Fruit fly (Drosophila melanogaster): Measurements from ENCODE around the gene CG34375.
A peak's percentile ranks its signal among the peaks of the same experiment; 100 is the strongest.

Gene CG34375

dm6 chr3R:23046529-23046943, 36.2 kb upstream of the CG34375 start (continued):
- TF ChIP-seq klu (GFP tag; IDR thresholded peaks at IDR 0.05), result no peak
- TF ChIP-seq Ada2b (GFP tag; IDR thresholded peaks at IDR 0.05), result peak; percentile 55; the same call in 1 of the 2 replicates
- no peak for TF ChIP-seq CG8089 (GFP tag; optimal IDR thresholded peaks at IDR 0.05)
- TF ChIP-seq CG12071 (GFP tag; optimal IDR thresholded peaks at IDR 0.05), result peak; percentile 6
- TF ChIP-seq Lhr (GFP tag; optimal IDR thresholded peaks at IDR 0.05), result no peak
- 0 out of 3 replicates have a peak, but pooled peaks have one; percentile 32 for TF ChIP-seq CG17361 (GFP tag; IDR thresholded peaks at IDR 0.05)
- 0 out of 2 replicates have a peak, but pooled peaks have one; percentile 32 for TF ChIP-seq NFAT (GFP tag; IDR thresholded peaks at IDR 0.05)
- no peak for TF ChIP-seq pita (GFP tag; optimal IDR thresholded peaks at IDR 0.05)
- 0 out of 2 replicates have a peak, but pooled peaks have one; percentile 20 for TF ChIP-seq CG16779 (GFP tag; IDR thresholded peaks at IDR 0.05)
- peak; percentile 31; the same call in 1 of the 2 replicates for TF ChIP-seq Xrp1 (GFP tag; IDR thresholded peaks at IDR 0.05)
- TF ChIP-seq ATbp (GFP tag; optimal IDR thresholded peaks at IDR 0.05), result no peak
- TF ChIP-seq az2 (GFP tag; optimal IDR thresholded peaks at IDR 0.05), result no peak
- TF ChIP-seq Eip74EF (GFP tag; optimal IDR thresholded peaks at IDR 0.05), result no peak
- peak; percentile 74 for TF ChIP-seq corto (GFP tag; optimal IDR thresholded peaks at IDR 0.05)
- peak; percentile 20 for TF ChIP-seq Dek (tag; optimal IDR thresholded peaks at IDR 0.05)
- no peak for TF ChIP-seq fu2 (GFP tag; optimal IDR thresholded peaks at IDR 0.05)
- peak; percentile 26 for TF ChIP-seq vfl (GFP tag; optimal IDR thresholded peaks at IDR 0.05)
- TF ChIP-seq Doc2 (GFP tag; IDR thresholded peaks at IDR 0.05), result no peak
- TF ChIP-seq NfI (GFP tag; optimal IDR thresholded peaks at IDR 0.05), result peak; percentile 50
- no peak for TF ChIP-seq HmgD (GFP tag; optimal IDR thresholded peaks at IDR 0.05)
- TF ChIP-seq Oaz (GFP tag; IDR thresholded peaks at IDR 0.05), result no peak
- TF ChIP-seq sqz (GFP tag; optimal IDR thresholded peaks at IDR 0.05), result no peak
- TF ChIP-seq Awh (GFP tag; IDR thresholded peaks at IDR 0.05), result peak; percentile 56; the same call in 1 of the 2 replicates
- TF ChIP-seq ranshi (GFP tag; IDR thresholded peaks at IDR 0.05), result 0 out of 2 replicates have a peak, but pooled peaks have one; percentile 45
- TF ChIP-seq CG30403 (GFP tag; optimal IDR thresholded peaks at IDR 0.05), result peak; percentile 47
- no peak for TF ChIP-seq hkb (optimal IDR thresholded peaks at IDR 0.05)
- peak; percentile 64; the same call in 1 of the 2 replicates for TF ChIP-seq hkb (GFP tag; IDR thresholded peaks at IDR 0.05)
- TF ChIP-seq Sry-δ (GFP tag; optimal IDR thresholded peaks at IDR 0.05), result no peak
- no peak for TF ChIP-seq CG15479 (GFP tag; optimal IDR thresholded peaks at IDR 0.05)
- TF ChIP-seq tx (GFP tag; optimal IDR thresholded peaks at IDR 0.05), result peak; percentile 10
- no peak for TF ChIP-seq trem (tag; optimal IDR thresholded peaks at IDR 0.05)
- no peak for TF ChIP-seq CrebB (tag; optimal IDR thresholded peaks at IDR 0.05)
- TF ChIP-seq wek (GFP tag; optimal IDR thresholded peaks at IDR 0.05), result no peak
- no peak for TF ChIP-seq CG3838 (GFP tag; optimal IDR thresholded peaks at IDR 0.05)
- no peak for TF ChIP-seq CG31388 (GFP tag; optimal IDR thresholded peaks at IDR 0.05)
- TF ChIP-seq sug (tag; optimal IDR thresholded peaks at IDR 0.05), result no peak
- no peak for TF ChIP-seq CG9437 (GFP tag; optimal IDR thresholded peaks at IDR 0.05)
- TF ChIP-seq Hr51 (GFP tag; optimal IDR thresholded peaks at IDR 0.05), result peak; percentile 7 to 56
- TF ChIP-seq CG3163 (GFP tag; optimal IDR thresholded peaks at IDR 0.05), result no peak
- peak; percentile 8; the same call in 1 of the 3 replicates for TF ChIP-seq ken (GFP tag; IDR thresholded peaks at IDR 0.05)
- TF ChIP-seq Med (GFP tag), result peak; percentile 92
- peak; percentile 81 for TF ChIP-seq Rfx (GFP tag; IDR thresholded peaks at IDR 0.05)
- TF ChIP-seq Abd-B (GFP tag; optimal IDR thresholded peaks at IDR 0.05), result peak; percentile 3
- TF ChIP-seq CG8281 (tag; optimal IDR thresholded peaks at IDR 0.05), result no peak
- TF ChIP-seq CG10267 (tag; optimal IDR thresholded peaks at IDR 0.05), result no peak
- TF ChIP-seq sima (GFP tag; optimal IDR thresholded peaks at IDR 0.05), result no peak
- no peak for TF ChIP-seq lola (GFP tag; optimal IDR thresholded peaks at IDR 0.05)
- TF ChIP-seq CG32532 (GFP tag; IDR thresholded peaks at IDR 0.05), result peak; percentile 84
- peak; percentile 67 for TF ChIP-seq CG10274 (GFP tag; optimal IDR thresholded peaks at IDR 0.05)
- peak; percentile 39 for TF ChIP-seq CG15514 (GFP tag; optimal IDR thresholded peaks at IDR 0.05)
- TF ChIP-seq CG11504 (tag; optimal IDR thresholded peaks at IDR 0.05), result peak; percentile 68
